Fruit fly (Drosophila melanogaster): Measurements from ENCODE around the gene Had1.

Had1 gene

dm6 chrX:16275854-16276338 is 32.6 kb downstream of the Had1 start, which contains the start of the genes kat80 and Prosalpha4 (continued):
- TF ChIP-seq CG11247 (GFP tag; IDR thresholded peaks at IDR 0.05) (no peak), trh (GFP tag; optimal IDR thresholded peaks at IDR 0.05) (no peak), Jarid2 (GFP tag; optimal IDR thresholded peaks at IDR 0.05) (no peak), unpg (GFP tag; optimal IDR thresholded peaks at IDR 0.05) (peak; percentile 32), CG3847 (GFP tag; IDR thresholded peaks at IDR 0.05) (peak; percentile 34; the same call in 1 of the 2 replicates), CG13624 (GFP tag; optimal IDR thresholded peaks at IDR 0.05) (no peak), Dbx (GFP tag; IDR thresholded peaks at IDR 0.05) (no peak), ems (GFP tag; optimal IDR thresholded peaks at IDR 0.05) (no peak), yki (optimal IDR thresholded peaks at IDR 0.05) (no peak), dati (GFP tag; IDR thresholded peaks at IDR 0.05) (no peak), ato (GFP tag; IDR thresholded peaks at IDR 0.05; ENCODE audit: partially characterized antibody) (no peak), CG16863 (GFP tag; optimal IDR thresholded peaks at IDR 0.05) (no peak), oc (tag; optimal IDR thresholded peaks at IDR 0.05) (no peak), schlank (tag; optimal IDR thresholded peaks at IDR 0.05) (peak; percentile 24), CG18599 (GFP tag; optimal IDR thresholded peaks at IDR 0.05) (peak; percentile 56), ara (GFP tag; IDR thresholded peaks at IDR 0.05) (no peak), vnd (GFP tag; IDR thresholded peaks at IDR 0.05; ENCODE audit: partially characterized antibody) (peak; percentile 53; the same call in 1 of the 3 replicates), CG12769 (tag; optimal IDR thresholded peaks at IDR 0.05) (no peak), tap (tag; optimal IDR thresholded peaks at IDR 0.05) (no peak), ap (GFP tag; IDR thresholded peaks at IDR 0.05) (no peak), CG14050 (GFP tag; IDR thresholded peaks at IDR 0.05) (no peak), chn (GFP tag; optimal IDR thresholded peaks at IDR 0.05) (no peak), Neu2 (GFP tag; optimal IDR thresholded peaks at IDR 0.05; ENCODE audit: borderline replicate concordance) (no peak), ab (GFP tag; optimal IDR thresholded peaks at IDR 0.05) (no peak), Rx (GFP tag; IDR thresholded peaks at IDR 0.05) (no peak), seq (GFP tag; IDR thresholded peaks at IDR 0.05) (no peak), CG12104 (GFP tag; optimal IDR thresholded peaks at IDR 0.05) (no peak), Antp (GFP tag; optimal IDR thresholded peaks at IDR 0.05) (peak; percentile 3), ci (GFP tag; IDR thresholded peaks at IDR 0.05) (peak; percentile 50; the same call in 2 of the 3 replicates), vvl (GFP tag; IDR thresholded peaks at IDR 0.05) (peak; percentile 39; the same call in 1 of the 2 replicates), dysf (GFP tag; IDR thresholded peaks at IDR 0.05) (no peak), toy (GFP tag; IDR thresholded peaks at IDR 0.05) (no peak), CG3163 (GFP tag; optimal IDR thresholded peaks at IDR 0.05) (no peak), chm (GFP tag; IDR thresholded peaks at IDR 0.05) (no peak), Pdp1 (GFP tag; optimal IDR thresholded peaks at IDR 0.05) (peak in 1 of 2 experiments; percentile 10), CG4424 (GFP tag; optimal IDR thresholded peaks at IDR 0.05) (peak; percentile 29), bab2 (GFP tag; optimal IDR thresholded peaks at IDR 0.05) (no peak), sob (GFP tag; IDR thresholded peaks at IDR 0.05) (peak; percentile 42; the same call in 1 of the 2 replicates), HmgD (GFP tag; optimal IDR thresholded peaks at IDR 0.05) (no peak), pnt (GFP tag; optimal IDR thresholded peaks at IDR 0.05) (no peak), CG6683 (GFP tag; optimal IDR thresholded peaks at IDR 0.05) (no peak), CG10979 (tag; optimal IDR thresholded peaks at IDR 0.05) (peak; percentile 8), Bteb2 (GFP tag; optimal IDR thresholded peaks at IDR 0.05) (no peak), fd64A (GFP tag; optimal IDR thresholded peaks at IDR 0.05) (no peak), D19B (GFP tag; optimal IDR thresholded peaks at IDR 0.05) (no peak), CG17802 (tag; optimal IDR thresholded peaks at IDR 0.05) (no peak), CG9215 (GFP tag; IDR thresholded peaks at IDR 0.05) (no peak), CG8281 (tag; optimal IDR thresholded peaks at IDR 0.05) (no peak), z (GFP tag; IDR thresholded peaks at IDR 0.05) (no peak), cg (GFP tag; optimal IDR thresholded peaks at IDR 0.05) (no peak), Nf-YC (tag; optimal IDR thresholded peaks at IDR 0.05) (peak; percentile 58), CHES-1-like (GFP tag; optimal IDR thresholded peaks at IDR 0.05) (no peak)

All from whole organism, embryonic.